Fruit fly (Drosophila melanogaster): ENCODE data around the gene CG34428.
A peak's percentile ranks its signal among the peaks of the same experiment; 100 is the strongest.

The CG34428 gene

dm6 chr3L:13074084-13074624, 12.6 kb downstream of the CG34428 start (continued):
- TF ChIP-seq NfI (GFP tag; optimal IDR thresholded peaks at IDR 0.05) (no peak), H2.0 (GFP tag; IDR thresholded peaks at IDR 0.05) (no peak), Kr (GFP tag; optimal IDR thresholded peaks at IDR 0.05) (peak; percentile 78), CG10543 (GFP tag; optimal IDR thresholded peaks at IDR 0.05) (no peak), bsh (GFP tag; optimal IDR thresholded peaks at IDR 0.05) (no peak), gcm2 (GFP tag; optimal IDR thresholded peaks at IDR 0.05) (no peak), CG7357 (GFP tag; IDR thresholded peaks at IDR 0.05) (no peak), Max (GFP tag; optimal IDR thresholded peaks at IDR 0.05) (no peak), az2 (GFP tag; optimal IDR thresholded peaks at IDR 0.05) (no peak), CG3407 (GFP tag; optimal IDR thresholded peaks at IDR 0.05) (no peak), knrl (GFP tag; IDR thresholded peaks at IDR 0.05; ENCODE audit: partially characterized antibody) (no peak), rib (GFP tag; IDR thresholded peaks at IDR 0.05) (no peak), CG17612 (GFP tag; IDR thresholded peaks at IDR 0.05) (no peak), unpg (GFP tag; optimal IDR thresholded peaks at IDR 0.05) (no peak), sima (GFP tag; optimal IDR thresholded peaks at IDR 0.05) (no peak), CG12071 (GFP tag; optimal IDR thresholded peaks at IDR 0.05) (no peak), CG4360 (GFP tag; IDR thresholded peaks at IDR 0.05) (no peak), Hr3 (GFP tag; optimal IDR thresholded peaks at IDR 0.05) (no peak), Six4 (GFP tag; optimal IDR thresholded peaks at IDR 0.05) (no peak), CG18599 (GFP tag; optimal IDR thresholded peaks at IDR 0.05) (no peak), Drgx (GFP tag; IDR thresholded peaks at IDR 0.05) (no peak), CG10431 (GFP tag; optimal IDR thresholded peaks at IDR 0.05) (no peak), gcm (GFP tag; optimal IDR thresholded peaks at IDR 0.05) (peak; percentile 13), Rx (GFP tag; IDR thresholded peaks at IDR 0.05) (no peak), corto (GFP tag; optimal IDR thresholded peaks at IDR 0.05) (peak; percentile 51), tll (GFP tag; optimal IDR thresholded peaks at IDR 0.05) (peak in 1 of 2 experiments; percentile 95), Ets65A (GFP tag) (peak; percentile 51), Sin3A (optimal IDR thresholded peaks at IDR 0.05) (no peak), bowl (GFP tag; IDR thresholded peaks at IDR 0.05) (no peak), CG14860 (GFP tag; IDR thresholded peaks at IDR 0.05; ENCODE audit: partially characterized antibody) (no peak), CG4404 (GFP tag; IDR thresholded peaks at IDR 0.05) (no peak), CG3995 (GFP tag; optimal IDR thresholded peaks at IDR 0.05) (no peak), BEAF-32 (GFP tag; optimal IDR thresholded peaks at IDR 0.05) (no peak), caup (GFP tag; optimal IDR thresholded peaks at IDR 0.05; ENCODE audit: severe bottlenecking) (no peak)

dm6 chr3L:13077326-13077725, 15.8 kb downstream of the CG34428 start:
- no peak for TF ChIP-seq Hey (tag; optimal IDR thresholded peaks at IDR 0.05)
- peak in 1 of 2 experiments; percentile 82 for TF ChIP-seq tll (GFP tag; optimal IDR thresholded peaks at IDR 0.05)
- no peak for TF ChIP-seq CG42726 (GFP tag; IDR thresholded peaks at IDR 0.05; ENCODE audit: partially characterized antibody)
- TF ChIP-seq gt (GFP tag; IDR thresholded peaks at IDR 0.05), result no peak
- no peak for TF ChIP-seq fu2 (GFP tag; optimal IDR thresholded peaks at IDR 0.05)
- peak; percentile 96 for TF ChIP-seq D (optimal IDR thresholded peaks at IDR 0.05)
- TF ChIP-seq D (GFP tag; optimal IDR thresholded peaks at IDR 0.05), result no peak
- peak; percentile 68 for TF ChIP-seq Elba2 (GFP tag; optimal IDR thresholded peaks at IDR 0.05)
- TF ChIP-seq ab (GFP tag; optimal IDR thresholded peaks at IDR 0.05), result no peak
- peak; percentile 32 for TF ChIP-seq cad (GFP tag; optimal IDR thresholded peaks at IDR 0.05)
- no peak for TF ChIP-seq CkIIα-i1 (GFP tag; IDR thresholded peaks at IDR 0.05)
- TF ChIP-seq CG6272 (GFP tag; IDR thresholded peaks at IDR 0.05), result no peak
- TF ChIP-seq Sox100B (GFP tag; optimal IDR thresholded peaks at IDR 0.05), result no peak
- TF ChIP-seq Hr78 (GFP tag; optimal IDR thresholded peaks at IDR 0.05), result no peak
- peak; percentile 10 for TF ChIP-seq Ets65A (GFP tag)
- TF ChIP-seq Side (GFP tag; optimal IDR thresholded peaks at IDR 0.05), result no peak
- TF ChIP-seq CG15479 (GFP tag; optimal IDR thresholded peaks at IDR 0.05), result peak; percentile 29
- peak; percentile 29; the same call in 1 of the 2 replicates for TF ChIP-seq CG4360 (GFP tag; IDR thresholded peaks at IDR 0.05)

All from whole organism, embryonic.